Fruit fly (Drosophila melanogaster) whole organism, prepupa: Measurements from ENCODE around the gene yellow-b.

Source experiments
- Blimp-1 ChIP-seq: fragments of 200-800 bp; sonication (Bioruptor generic); optimal IDR thresholded peaks from 3 replicates; lab custom pipeline; 2017; ENCODE audit warnings: missing biosample characterization, missing genetic modification characterization, mild to moderate bottlenecking, moderate library complexity, missing genetic modification reagents
- CG10631 ChIP-seq: fragments of 200-800 bp; sonication (Bioruptor generic); optimal IDR thresholded peaks from 2 replicates; lab custom pipeline; 2016; ENCODE audit warnings: missing biosample characterization, missing genetic modification characterization
- CG11762 ChIP-seq: fragments of 200-800 bp; sonication (Bioruptor generic); optimal IDR thresholded peaks from 3 replicates; lab custom pipeline; 2016; ENCODE audit warnings: missing biosample characterization, missing genetic modification characterization; ENCODE audit not compliant: insufficient read depth
- CG15336 ChIP-seq: fragments of 200-800 bp; sonication (Bioruptor generic); IDR thresholded peaks from 2 replicates; pipeline ENCODE4 v1.3.6; 2022; ENCODE audit warnings: missing biosample characterization, missing genetic modification characterization
- CG3032 ChIP-seq: fragments of 200-800 bp; optimal IDR thresholded peaks from 2 replicates; lab custom pipeline; 2019; ENCODE audit warnings: missing biosample characterization, mild to moderate bottlenecking, missing genetic modification characterization, moderate library complexity
- CG32006 ChIP-seq: fragments of 200-800 bp; sonication (Bioruptor generic); optimal IDR thresholded peaks from 3 replicates; lab custom pipeline; 2017; ENCODE audit warnings: missing biosample characterization, mild to moderate bottlenecking, missing genetic modification characterization
- CG3919 ChIP-seq: fragments of 200-800 bp; sonication (Bioruptor generic); optimal IDR thresholded peaks from 3 replicates; lab custom pipeline; 2016; ENCODE audit warnings: missing biosample characterization, missing genetic modification characterization
- CG4318 ChIP-seq: fragments of 200-800 bp; sonication (Bioruptor generic); optimal IDR thresholded peaks from 3 replicates; lab custom pipeline; 2017; ENCODE audit warnings: missing biosample characterization, mild to moderate bottlenecking, missing genetic modification characterization
- CG6163 ChIP-seq: fragments of 200-800 bp; sonication (Bioruptor generic); IDR thresholded peaks from 3 replicates; pipeline ENCODE4 v1.3.6; 2022; ENCODE audit warnings: missing biosample characterization, missing genetic modification characterization
- CG7368 ChIP-seq: fragments of 200-800 bp; sonication (Bioruptor generic); optimal IDR thresholded peaks from 3 replicates; lab custom pipeline; 2016; ENCODE audit warnings: missing biosample characterization, missing genetic modification characterization
- CG8119 ChIP-seq: fragments of 200-800 bp; sonication (Bioruptor generic); IDR thresholded peaks from 3 replicates; pipeline ENCODE4 v1.3.6; 2022; ENCODE audit warnings: missing biosample characterization, missing genetic modification characterization
- Eip78C ChIP-seq: fragments of 200-800 bp; sonication (Bioruptor generic); peaks from one replicate; lab custom pipeline; 2016; ENCODE audit warnings: missing biosample characterization, missing genetic modification characterization
- Ets21C ChIP-seq: fragments of 200-800 bp; sonication (Bioruptor generic); optimal IDR thresholded peaks from 3 replicates; lab custom pipeline; 2016; ENCODE audit warnings: missing biosample characterization, missing genetic modification characterization
- Ets96B ChIP-seq: fragments of 200-800 bp; optimal IDR thresholded peaks from 2 replicates; lab custom pipeline; 2019; ENCODE audit warnings: missing biosample characterization, mild to moderate bottlenecking, missing genetic modification characterization, moderate library complexity
- Gug ChIP-seq: fragments of 200-800 bp; sonication (Bioruptor generic); IDR thresholded peaks from 2 replicates; pipeline ENCODE4 v1.3.6; 2022; ENCODE audit warnings: missing biosample characterization, missing genetic modification characterization
- Hr4 ChIP-seq: fragments of 200-800 bp; sonication (Bioruptor generic); optimal IDR thresholded peaks from 3 replicates; lab custom pipeline; 2016; ENCODE audit warnings: missing biosample characterization, missing genetic modification characterization
- Lpt ChIP-seq: fragments of 200-800 bp; sonication (Bioruptor generic); optimal IDR thresholded peaks from 3 replicates; lab custom pipeline; 2016; ENCODE audit warnings: missing biosample characterization, missing genetic modification characterization
- OdsH ChIP-seq: fragments of 200-800 bp; sonication (Bioruptor generic); optimal IDR thresholded peaks from 3 replicates; lab custom pipeline; 2016; ENCODE audit warnings: missing biosample characterization, missing genetic modification characterization
- Smox ChIP-seq: fragments of 200-800 bp; sonication (Bioruptor generic); optimal IDR thresholded peaks from 3 replicates; lab custom pipeline; 2016; ENCODE audit warnings: missing biosample characterization, missing genetic modification characterization
- Sox102F ChIP-seq: fragments of 200-800 bp; sonication (Bioruptor generic); optimal IDR thresholded peaks from 2 replicates; lab custom pipeline; 2016; ENCODE audit warnings: missing biosample characterization, mild to moderate bottlenecking, missing genetic modification characterization
- achi ChIP-seq: fragments of 200-800 bp; sonication (Bioruptor generic); optimal IDR thresholded peaks from 3 replicates; lab custom pipeline; 2016; ENCODE audit warnings: missing biosample characterization, missing genetic modification characterization
- acj6 ChIP-seq: fragments of 200-800 bp; sonication (Bioruptor generic); optimal IDR thresholded peaks from 3 replicates; lab custom pipeline; 2016; ENCODE audit warnings: missing biosample characterization, missing genetic modification characterization
- dac ChIP-seq: fragments of 200-800 bp; sonication (Bioruptor generic); optimal IDR thresholded peaks from 2 replicates; lab custom pipeline; 2017; ENCODE audit warnings: missing biosample characterization, mild to moderate bottlenecking, missing genetic modification characterization
- dsx ChIP-seq: fragments of 200-800 bp; optimal IDR thresholded peaks from 3 replicates; lab custom pipeline; 2019; ENCODE audit warnings: missing biosample characterization, mild to moderate bottlenecking, missing genetic modification characterization, moderate library complexity; ENCODE audit not compliant: poor library complexity, severe bottlenecking
- eg ChIP-seq: fragments of 200-800 bp; sonication (Bioruptor generic); IDR thresholded peaks from 3 replicates; pipeline ENCODE4 v1.3.6; 2022; ENCODE audit warnings: missing biosample characterization, missing genetic modification characterization
- esn ChIP-seq: fragments of 200-800 bp; sonication (Bioruptor generic); optimal IDR thresholded peaks from 2 replicates; lab custom pipeline; 2016; ENCODE audit warnings: missing biosample characterization, mild to moderate bottlenecking, missing genetic modification characterization, moderate library complexity
- fd59A ChIP-seq: fragments of 200-800 bp; sonication (Bioruptor generic); optimal IDR thresholded peaks from 2 replicates; lab custom pipeline; 2017; ENCODE audit warnings: missing biosample characterization, mild to moderate bottlenecking, missing genetic modification characterization, missing genetic modification reagents
- fkh ChIP-seq: fragments of 200-800 bp; sonication (Bioruptor generic); optimal IDR thresholded peaks from 3 replicates; lab custom pipeline; 2017; ENCODE audit warnings: missing biosample characterization, mild to moderate bottlenecking, missing genetic modification characterization, moderate library complexity
- net ChIP-seq: fragments of 200-800 bp; sonication (Bioruptor generic); optimal IDR thresholded peaks from 3 replicates; lab custom pipeline; 2016; ENCODE audit warnings: missing biosample characterization, missing genetic modification characterization
- pdm3 ChIP-seq: fragments of 200-800 bp; sonication (Bioruptor generic); optimal IDR thresholded peaks from 3 replicates; lab custom pipeline; 2016; ENCODE audit warnings: missing biosample characterization, missing genetic modification characterization
- salr ChIP-seq, 2 experiments: fragments of 200-800 bp; sonication (Bioruptor generic); optimal IDR thresholded peaks; 3 replicates each; lab custom pipeline; 2016 to 2018; ENCODE audit warnings: missing biosample characterization in 2 of 2, missing genetic modification characterization in 2 of 2, mild to moderate bottlenecking in 1 of 2
- topi ChIP-seq: fragments of 200-800 bp; sonication (Bioruptor generic); optimal IDR thresholded peaks from 3 replicates; lab custom pipeline; 2016; ENCODE audit warnings: missing biosample characterization, missing genetic modification characterization

Gene yellow-b

dm6 chr2L:16754074-16754473 lies at the start of gene yellow-b:
TSS of gene yellow-b (plus strand) at chr2L:16754336.
- no peak for TF ChIP-seq dsx (GFP tag; lab: Kevin White, UChicago)
- TF ChIP-seq CG15336 (GFP tag; lab: Robert Waterston, UW), result peak; percentile 28; the same call in 1 of the 2 replicates

DNA sequence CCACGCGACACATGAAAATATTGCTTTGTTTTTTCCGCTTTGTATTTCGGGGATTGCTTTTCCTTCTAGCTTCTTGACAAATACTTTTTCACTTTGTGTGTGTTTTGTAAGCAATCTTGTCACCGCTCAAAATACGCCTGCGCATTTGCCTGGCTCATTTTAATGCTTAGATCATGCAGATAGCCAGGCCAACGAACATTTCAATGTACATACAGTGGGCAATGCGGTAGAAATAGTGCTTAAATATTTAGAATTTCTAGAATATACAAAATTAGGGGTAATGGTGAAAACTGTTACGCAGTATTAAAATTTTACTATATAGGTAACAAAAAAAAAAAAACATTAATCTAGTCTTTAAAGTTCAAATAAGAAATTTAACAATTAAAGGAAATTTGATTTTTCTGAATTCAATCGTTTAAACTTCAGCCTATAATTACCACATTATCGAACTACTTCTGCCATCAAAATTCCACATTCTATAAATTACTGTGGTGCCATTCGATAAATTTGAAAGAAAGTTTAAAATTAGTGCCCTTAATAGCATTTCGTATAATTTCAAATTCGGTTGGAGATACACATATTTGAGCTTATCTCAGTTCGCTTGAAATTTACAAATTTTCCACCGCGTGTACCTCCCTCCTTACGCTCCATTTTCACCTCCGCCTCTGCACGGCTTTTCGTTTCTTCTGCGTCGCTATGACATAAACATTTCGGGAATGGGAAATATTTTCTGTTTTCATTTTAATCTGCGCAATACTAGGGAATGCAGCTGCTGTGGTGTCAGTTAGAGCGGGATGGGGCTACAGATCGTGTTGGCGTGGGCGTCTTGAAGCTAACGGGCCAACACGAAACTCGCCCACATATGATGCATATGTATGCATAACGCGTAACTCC lies 47.0 kb upstream of the yellow-b start:
- TF ChIP-seq Eip78C (GFP tag; lab: Kevin White, UChicago) (peak; percentile 56), Blimp-1 (GFP tag; lab: Kevin White, UChicago) (no peak), CG6163 (GFP tag; lab: Robert Waterston, UW) (0 out of 3 replicates have a peak, but pooled peaks have one; percentile 36), Hr4 (GFP tag; lab: Kevin White, UChicago) (peak; percentile 47), CG32006 (GFP tag; lab: Kevin White, UChicago) (peak; percentile 9), esn (GFP tag; lab: Kevin White, UChicago) (no peak), CG3032 (no peak)

DNA sequence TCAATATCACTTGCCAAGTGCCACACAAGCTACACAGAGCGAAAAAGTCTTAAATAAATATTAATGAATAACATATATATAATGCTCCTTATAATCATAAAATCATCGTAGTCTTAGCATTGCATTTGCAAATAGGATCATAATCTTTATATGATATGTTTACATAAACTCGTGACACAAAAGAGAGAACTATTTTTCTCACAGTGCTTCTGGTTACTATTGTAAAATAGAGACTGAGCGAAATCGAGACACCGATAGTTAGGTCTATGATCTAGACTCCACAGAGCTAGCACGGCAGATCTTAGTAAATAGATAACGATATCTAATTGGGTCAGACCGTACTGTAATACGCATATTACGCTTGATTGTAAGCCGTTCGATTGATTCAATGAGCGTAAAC lies 44.4 kb upstream of the yellow-b start:
- TF ChIP-seq Lpt (GFP tag; lab: Kevin White, UChicago) (peak; percentile 59), OdsH (GFP tag; lab: Kevin White, UChicago) (peak; percentile 45), CG8119 (GFP tag; lab: Robert Waterston, UW) (peak; percentile 91), CG32006 (GFP tag; lab: Kevin White, UChicago) (peak; percentile 84), Ets21C (GFP tag; lab: Kevin White, UChicago) (no peak), eg (GFP tag; lab: Robert Waterston, UW) (peak; percentile 70), CG11762 (no peak), Eip78C (GFP tag; lab: Kevin White, UChicago) (peak; percentile 81), CG10631 (peak; percentile 48), fd59A (GFP tag; lab: Kevin White, UChicago) (no peak), Smox (GFP tag; lab: Kevin White, UChicago) (no peak), CG4318 (GFP tag; lab: Kevin White, UChicago) (peak; percentile 78), acj6 (GFP tag; lab: Kevin White, UChicago) (peak; percentile 16), Ets96B (peak; percentile 20), CG15336 (GFP tag; lab: Robert Waterston, UW) (peak; percentile 92), salr (GFP tag; optimal IDR thresholded peaks at IDR 0.05; lab: Kevin White, UChicago) (peak in 1 of 2 experiments; percentile 51), net (peak; percentile 70), Hr4 (GFP tag; lab: Kevin White, UChicago) (peak; percentile 79), topi (GFP tag; lab: Kevin White, UChicago) (no peak), dac (GFP tag; lab: Kevin White, UChicago) (peak; percentile 42), pdm3 (GFP tag; lab: Kevin White, UChicago) (peak; percentile 27), Gug (GFP tag; lab: Robert Waterston, UW) (no peak), CG3919 (GFP tag; lab: Kevin White, UChicago) (peak; percentile 36), achi (GFP tag; lab: Kevin White, UChicago) (peak; percentile 63), CG7368 (GFP tag; lab: Kevin White, UChicago) (no peak), CG6163 (GFP tag; lab: Robert Waterston, UW) (peak; percentile 82)

DNA sequence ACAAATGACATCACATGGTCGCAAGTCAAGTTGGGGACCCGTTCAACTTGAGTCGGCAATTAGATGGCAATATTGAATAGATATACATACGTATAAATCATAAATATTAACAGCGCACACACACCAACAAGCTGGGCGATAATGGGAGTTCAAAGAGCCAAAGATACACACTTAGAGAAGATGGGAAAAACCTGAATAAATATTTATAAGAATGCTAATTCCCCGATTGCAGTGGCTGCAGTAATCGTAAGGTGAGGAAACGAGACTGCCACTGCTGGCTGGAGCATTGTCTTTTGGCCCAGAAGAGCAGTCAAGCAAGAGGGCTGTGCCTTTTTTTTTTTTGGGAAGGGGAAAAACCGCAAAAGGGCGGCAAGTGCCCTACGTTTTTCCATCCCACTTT lies 43.9 kb upstream of the yellow-b start:
- TF ChIP-seq fkh, result peak; percentile 52
- TF ChIP-seq Sox102F, result no peak
